Fruit fly (Drosophila melanogaster) whole organism, embryonic: Measurements from ENCODE around the gene cpb.
A peak's percentile ranks its signal among the peaks of the same experiment; 100 is the strongest.

Experiments used
- CG14014 ChIP-seq: fragments of 200-800 bp; sonication (Bioruptor generic); IDR thresholded peaks from 2 replicates; pipeline ENCODE4 v1.3.6; 2022; ENCODE audit warnings: missing biosample characterization, missing genetic modification characterization
- Ets97D ChIP-seq: fragments of 200-800 bp; sonication (Bioruptor generic); optimal IDR thresholded peaks from 3 replicates; lab custom pipeline; 2016; ENCODE audit warnings: missing biosample characterization, missing genetic modification characterization
- Gug ChIP-seq: fragments of 200-800 bp; sonication (Bioruptor generic); IDR thresholded peaks from 4 replicates; pipeline ENCODE4 v1.3.6; 2022; ENCODE audit warnings: missing biosample characterization, missing genetic modification characterization
- Hr39 ChIP-seq: fragments of >200 bp; optimal IDR thresholded peaks from 2 replicates; lab custom pipeline; 2017
- Lpt ChIP-seq: fragments of >200 bp; optimal IDR thresholded peaks from 2 replicates; lab custom pipeline; 2018; ENCODE audit warnings: missing biosample characterization, missing genetic modification characterization
- maf-S ChIP-seq: fragments of 200-800 bp; sonication (Bioruptor generic); optimal IDR thresholded peaks from 2 replicates; lab custom pipeline; 2016; ENCODE audit warnings: missing biosample characterization, missing genetic modification characterization

DNA sequence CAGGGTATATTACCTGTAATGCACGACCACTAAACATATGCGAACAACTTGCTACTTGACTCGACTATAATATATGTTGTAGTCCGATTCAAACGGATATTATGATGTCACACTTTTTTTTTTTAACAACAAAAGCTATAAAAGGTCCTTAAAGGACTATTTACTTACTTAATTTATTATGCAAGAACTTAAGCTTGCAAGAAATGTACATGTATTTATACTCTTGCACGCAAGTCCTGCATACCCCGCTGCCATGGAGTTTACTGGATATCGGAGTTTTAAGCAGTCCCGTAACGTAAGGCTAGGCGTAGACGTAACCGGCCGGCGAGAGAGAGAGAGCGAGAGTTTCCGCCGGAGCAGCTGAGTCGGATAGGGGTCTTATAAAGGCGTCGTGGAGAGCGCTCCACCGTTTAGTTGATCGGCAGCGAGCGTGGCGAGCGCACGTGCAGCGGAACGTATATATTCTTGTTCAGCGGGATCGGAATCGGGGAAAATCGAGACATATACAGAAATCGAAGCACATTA is 32.4 kb downstream of the cpb start:
- TF ChIP-seq CG14014 (GFP tag; lab: Robert Waterston, UW) (peak; percentile 74), Ets97D (peak; percentile 59), Lpt (GFP tag; lab: Kevin White, UChicago) (no peak), maf-S (GFP tag; lab: Kevin White, UChicago) (peak; percentile 80), Hr39 (no peak), Gug (GFP tag; lab: Robert Waterston, UW) (peak; percentile 89)
